Worm (Caenorhabditis elegans) whole organism, young adult: ENCODE measurements around the gene F02D10.6.

Experiments used
- B0019.2 ChIP-seq: fragments of 200-800 bp; sonication (Bioruptor generic); conservative IDR thresholded peaks from 2 replicates; pipeline ENCODE4 v1.3.6; 2022; ENCODE audit warnings: missing genetic modification reagents, missing genetic modification characterization, missing compliant biosample characterization
- D2030.7 ChIP-seq: fragments of 200-800 bp; sonication (Bioruptor generic); IDR thresholded peaks from 2 replicates; pipeline ENCODE4 v1.3.6; 2022; ENCODE audit warnings: missing genetic modification reagents, missing genetic modification characterization, missing compliant biosample characterization
- F39B2.1 ChIP-seq: fragments of 200-800 bp; sonication (Bioruptor generic); IDR thresholded peaks from 2 replicates; pipeline ENCODE4 v1.3.6; 2022; ENCODE audit warnings: missing genetic modification reagents, missing genetic modification characterization, missing compliant biosample characterization
- K12H6.12 ChIP-seq: fragments of 200-800 bp; sonication (Bioruptor generic); optimal IDR thresholded peaks from 2 replicates; lab custom pipeline; 2018; ENCODE audit warnings: mild to moderate bottlenecking, missing genetic modification characterization, missing compliant biosample characterization
- T07F8.4 ChIP-seq: sonication (generic microtip); optimal IDR thresholded peaks from 2 replicates; lab custom pipeline; 2016; ENCODE audit warnings: mild to moderate bottlenecking, missing genetic modification characterization, moderate library complexity, missing compliant biosample characterization
- Y67H2A.10 ChIP-seq: fragments of 200-800 bp; sonication (Bioruptor generic); conservative IDR thresholded peaks from 2 replicates; pipeline ENCODE4 v1.3.6; 2022; ENCODE audit warnings: missing genetic modification reagents, missing genetic modification characterization, missing compliant biosample characterization
- Y95B8A.8 ChIP-seq: fragments of 200-800 bp; sonication (Bioruptor generic); IDR thresholded peaks from 2 replicates; pipeline ENCODE4 v1.3.6; 2022; ENCODE audit warnings: missing genetic modification reagents, missing genetic modification characterization, missing compliant biosample characterization
- akir-1 ChIP-seq: fragments of 200-800 bp; sonication (Bioruptor generic); optimal IDR thresholded peaks from 2 replicates; lab custom pipeline; 2018; ENCODE audit warnings: mild to moderate bottlenecking, missing genetic modification characterization, moderate library complexity, missing compliant biosample characterization
- ama-1 ChIP-seq, 3 experiments: fragments of 150-350 bp in 1 of 3; sonication (generic microtip) in 2 of 3; optimal IDR thresholded peaks; 2 replicates each; lab custom pipeline; 2014 to 2018; ENCODE audit warnings: missing biosample characterization in 2 of 3, missing genetic modification characterization in 2 of 3, missing genetic modification reagents in 2 of 3
- atf-7 ChIP-seq: sonication (generic microtip); optimal IDR thresholded peaks from 2 replicates; lab custom pipeline; 2017; ENCODE audit warnings: mild to moderate bottlenecking, missing genetic modification characterization, missing compliant biosample characterization
- bed-2 ChIP-seq: fragments of 200-800 bp; sonication (Bioruptor generic); IDR thresholded peaks from 2 replicates; pipeline ENCODE4 v1.3.6; 2022; ENCODE audit warnings: missing genetic modification reagents, missing genetic modification characterization, missing compliant biosample characterization
- ceh-58 ChIP-seq: fragments of 200-800 bp; sonication (Bioruptor generic); IDR thresholded peaks from 2 replicates; pipeline ENCODE4 v1.3.6; 2022; ENCODE audit warnings: missing genetic modification characterization, missing compliant biosample characterization
- chd-7 ChIP-seq: sonication (generic microtip); optimal IDR thresholded peaks from 2 replicates; lab custom pipeline; 2016; ENCODE audit warnings: mild to moderate bottlenecking, missing genetic modification characterization, moderate library complexity, missing compliant biosample characterization
- dpff-1 ChIP-seq: sonication (generic microtip); optimal IDR thresholded peaks from 2 replicates; lab custom pipeline; 2017; ENCODE audit warnings: mild to moderate bottlenecking, missing genetic modification characterization, missing compliant biosample characterization
- egl-44 ChIP-seq: fragments of 200-800 bp; sonication (Bioruptor generic); IDR thresholded peaks from 2 replicates; pipeline ENCODE4 v1.3.6; 2022; ENCODE audit warnings: missing genetic modification reagents, missing genetic modification characterization, missing compliant biosample characterization
- egrh-3 ChIP-seq: fragments of 200-800 bp; sonication (Bioruptor generic); IDR thresholded peaks from 2 replicates; pipeline ENCODE4 v1.3.6; 2022; ENCODE audit warnings: missing genetic modification reagents, missing genetic modification characterization, missing compliant biosample characterization
- fkh-3 ChIP-seq: sonication (generic microtip); optimal IDR thresholded peaks from 2 replicates; lab custom pipeline; 2016; ENCODE audit warnings: mild to moderate bottlenecking, missing genetic modification characterization, missing compliant biosample characterization
- let-526 ChIP-seq: fragments of 200-800 bp; sonication (Bioruptor generic); IDR thresholded peaks from 2 replicates; pipeline ENCODE4 v1.3.6; 2022; ENCODE audit warnings: missing genetic modification reagents, missing genetic modification characterization, missing compliant biosample characterization
- let-607 ChIP-seq, 2 experiments: fragments of 200-800 bp in 1 of 2; sonication (Bioruptor generic) in 1 of 2; sonication (generic microtip) in 1 of 2; optimal IDR thresholded peaks; 2 replicates each; lab custom pipeline; 2016 to 2018; ENCODE audit warnings: mild to moderate bottlenecking in 2 of 2, missing compliant biosample characterization in 2 of 2, missing genetic modification characterization in 2 of 2, moderate library complexity in 2 of 2, missing genotype in 1 of 2
- lir-1 ChIP-seq: fragments of 200-800 bp; sonication (Bioruptor generic); conservative IDR thresholded peaks from 2 replicates; pipeline ENCODE4 v1.3.6; 2022; ENCODE audit warnings: missing genetic modification reagents, missing genetic modification characterization, missing compliant biosample characterization
- lsl-1 ChIP-seq: fragments of 200-800 bp; sonication (Bioruptor generic); optimal IDR thresholded peaks from 2 replicates; lab custom pipeline; 2018; ENCODE audit warnings: mild to moderate bottlenecking, missing genetic modification characterization, moderate library complexity, missing compliant biosample characterization
- madf-10 ChIP-seq: sonication (generic microtip); optimal IDR thresholded peaks from 2 replicates; lab custom pipeline; 2016; ENCODE audit warnings: mild to moderate bottlenecking, missing genetic modification characterization, missing compliant biosample characterization
- madf-6 ChIP-seq: fragments of 200-800 bp; sonication (Bioruptor generic); IDR thresholded peaks from 2 replicates; pipeline ENCODE4 v1.3.6; 2022; ENCODE audit warnings: missing genetic modification reagents, missing genetic modification characterization, missing compliant biosample characterization
- madf-8 ChIP-seq: fragments of 200-800 bp; sonication (Bioruptor generic); conservative IDR thresholded peaks from 2 replicates; pipeline ENCODE4 v1.3.6; 2022; ENCODE audit warnings: missing genetic modification reagents, missing genetic modification characterization, missing compliant biosample characterization
- nhr-179 ChIP-seq: sonication (generic microtip); optimal IDR thresholded peaks from 2 replicates; lab custom pipeline; 2016; ENCODE audit warnings: mild to moderate bottlenecking, missing genetic modification characterization, missing compliant biosample characterization
- nhr-80 ChIP-seq: sonication (generic microtip); optimal IDR thresholded peaks from 2 replicates; lab custom pipeline; 2016; ENCODE audit warnings: missing genetic modification characterization, missing compliant biosample characterization
- rcor-1 ChIP-seq: fragments of 200-800 bp; sonication (Bioruptor generic); IDR thresholded peaks from 2 replicates; pipeline ENCODE4 v1.3.6; 2022; ENCODE audit warnings: missing genetic modification reagents, missing genetic modification characterization, missing compliant biosample characterization
- rec-8 ChIP-seq, 2 experiments: sonication (generic microtip); optimal IDR thresholded peaks; 2 replicates each; lab custom pipeline; 2016; ENCODE audit warnings: mild to moderate bottlenecking in 2 of 2, missing genetic modification characterization in 2 of 2, missing genetic modification reagents in 2 of 2, missing genotype in 2 of 2, missing biosample characterization in 1 of 2, missing compliant biosample characterization in 1 of 2, moderate library complexity in 1 of 2
- repo-1 ChIP-seq: sonication (generic microtip); optimal IDR thresholded peaks from 2 replicates; lab custom pipeline; 2017; ENCODE audit warnings: mild to moderate bottlenecking, missing genetic modification characterization, missing compliant biosample characterization
- rpc-1 ChIP-seq, 2 experiments: fragments of 150-350 bp in 1 of 2; sonication (generic microtip) in 1 of 2; optimal IDR thresholded peaks; 2 replicates each; lab custom pipeline; 2014 to 2018; ENCODE audit warnings: missing biosample characterization in 1 of 2, missing genetic modification characterization in 1 of 2, missing genetic modification reagents in 1 of 2, missing genotype in 1 of 2
- sdz-38 ChIP-seq: sonication (generic microtip); optimal IDR thresholded peaks from 2 replicates; lab custom pipeline; 2016; ENCODE audit warnings: missing genotype, missing genetic modification characterization, missing compliant biosample characterization
- snpc-3.4 ChIP-seq: sonication (generic microtip); optimal IDR thresholded peaks from 2 replicates; lab custom pipeline; 2017; ENCODE audit warnings: missing genetic modification characterization, mild to moderate bottlenecking, missing compliant biosample characterization, antibody characterized with exemption, moderate library complexity, missing genotype, missing genetic modification reagents
- somi-1 ChIP-seq: fragments of 200-800 bp; sonication (Bioruptor generic); optimal IDR thresholded peaks from 2 replicates; lab custom pipeline; 2018; ENCODE audit warnings: mild to moderate bottlenecking, missing genetic modification characterization, missing compliant biosample characterization
- tbp1 ChIP-seq: fragments of 200-800 bp; sonication (Bioruptor generic); optimal IDR thresholded peaks from 2 replicates; lab custom pipeline; 2018; ENCODE audit warnings: mild to moderate bottlenecking, missing genetic modification characterization, missing compliant biosample characterization
- tbx-9 ChIP-seq: sonication (generic microtip); optimal IDR thresholded peaks from 2 replicates; lab custom pipeline; 2016; ENCODE audit warnings: borderline replicate concordance, missing genetic modification characterization, inconsistent platforms, missing compliant biosample characterization
- tlf-1 ChIP-seq: fragments of 200-800 bp; sonication (Bioruptor generic); optimal IDR thresholded peaks from 2 replicates; lab custom pipeline; 2018; ENCODE audit warnings: mild to moderate bottlenecking, missing genetic modification characterization, missing compliant biosample characterization
- unc-130 ChIP-seq: sonication (generic microtip); optimal IDR thresholded peaks from 2 replicates; lab custom pipeline; 2016; ENCODE audit warnings: missing genetic modification reagents, missing genetic modification characterization, missing compliant biosample characterization

The F02D10.6 gene

ce11 chrX:13419884-13420339 lies 31.6 kb downstream of the F02D10.6 start, which contains the start of gene C29F7.3 (continued):
- TF ChIP-seq rpc-1 (optimal IDR thresholded peaks at IDR 0.05; lab: Kevin White, UChicago) (no peak), rpc-1 (tag; optimal IDR thresholded peaks at IDR 0.05; lab: Kevin White, UChicago) (no peak), ceh-58 (no peak), let-607 (tag; optimal IDR thresholded peaks at IDR 0.05; lab: Kevin White, UChicago) (peak; percentile 84 to 92), chd-7 (tag; lab: Kevin White, UChicago) (no peak), akir-1 (no peak), sdz-38 (tag; lab: Kevin White, UChicago) (no peak), unc-130 (GFP tag; lab: Kevin White, UChicago) (no peak), repo-1 (tag; lab: Kevin White, UChicago) (no peak), atf-7 (tag; lab: Kevin White, UChicago) (peak; percentile 23), rec-8 (tag; optimal IDR thresholded peaks at IDR 0.05; lab: Kevin White, UChicago) (no peak), Y67H2A.10 (GFP tag; lab: Robert Waterston, UW) (no peak), Y95B8A.8 (GFP tag; lab: Robert Waterston, UW) (no peak), madf-6 (GFP tag; lab: Robert Waterston, UW) (no peak), rcor-1 (GFP tag; lab: Robert Waterston, UW) (no peak), madf-10 (tag; lab: Kevin White, UChicago) (peak; percentile 49), K12H6.12 (tag; lab: Kevin White, UChicago) (no peak), lsl-1 (GFP tag; lab: Kevin White, UChicago) (no peak), nhr-179 (tag; lab: Kevin White, UChicago) (no peak), egl-44 (GFP tag; lab: Robert Waterston, UW) (0 out of 2 replicates have a peak, but pooled peaks have one; percentile 12)
- TF ChIP-seq, all 124 proteins: peak for 15

ce11 chrX:13417479-13417878 lies 34.0 kb downstream of the F02D10.6 start:
- TF ChIP-seq K12H6.12 (tag; lab: Kevin White, UChicago) = no peak
- TF ChIP-seq egrh-3 = no peak
- no peak for TF ChIP-seq bed-2 (GFP tag; lab: Robert Waterston, UW)
- TF ChIP-seq snpc-3.4 (tag; lab: Kevin White, UChicago) = no peak
- TF ChIP-seq T07F8.4 = no peak
- TF ChIP-seq dpff-1 (tag; lab: Kevin White, UChicago) = no peak
- TF ChIP-seq madf-8 (GFP tag; lab: Robert Waterston, UW) = no peak
- TF ChIP-seq tbx-9 = no peak
- no peak for TF ChIP-seq atf-7 (tag; lab: Kevin White, UChicago)
- no peak for TF ChIP-seq lir-1 (GFP tag; lab: Robert Waterston, UW)
- no peak for TF ChIP-seq somi-1 (GFP tag; lab: Kevin White, UChicago)
- no peak for TF ChIP-seq let-607 (tag; optimal IDR thresholded peaks at IDR 0.05; lab: Kevin White, UChicago)
- no peak for TF ChIP-seq let-526 (GFP tag; lab: Robert Waterston, UW)
- TF ChIP-seq, all 124 proteins: peak for 0

DNA sequence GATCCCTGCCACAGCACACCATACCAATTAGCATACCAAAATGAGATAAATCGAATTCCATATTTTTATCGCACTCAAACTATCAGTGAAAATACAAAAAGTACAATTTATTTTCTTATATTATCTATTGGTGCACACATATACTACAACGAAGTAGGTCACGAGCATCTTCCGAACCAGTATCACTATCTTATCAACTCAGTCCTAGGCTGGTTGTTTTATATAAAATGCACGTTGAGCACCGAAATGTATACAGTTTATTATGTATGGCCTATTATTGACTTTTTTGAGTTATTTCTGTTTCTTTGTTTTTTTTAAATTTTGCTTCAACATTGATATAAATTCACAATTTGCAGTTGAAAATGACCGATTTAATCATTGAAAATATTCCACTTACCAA lies 35.8 kb downstream of the F02D10.6 start, which contains the start of gene C29F7.2:
TSS of gene C29F7.2 (plus strand) at position 357 of the 400 bp plus-strand sequence.
- no peak for TF ChIP-seq tlf-1 (GFP tag; lab: Kevin White, UChicago)
- TF ChIP-seq F39B2.1 = no peak
- TF ChIP-seq tbp1 = peak; percentile 31
- TF ChIP-seq nhr-80 (tag; lab: Kevin White, UChicago) = peak; percentile 44
- no peak for TF ChIP-seq B0019.2 (GFP tag; lab: Robert Waterston, UW)
- TF ChIP-seq fkh-3 = no peak
- TF ChIP-seq D2030.7 (GFP tag; lab: Robert Waterston, UW) = no peak
- no peak for TF ChIP-seq let-607 (tag; optimal IDR thresholded peaks at IDR 0.05; lab: Kevin White, UChicago)
- TF ChIP-seq ama-1 (optimal IDR thresholded peaks at IDR 0.05; lab: Kevin White, UChicago) = no peak
- TF ChIP-seq ama-1 (GFP tag; optimal IDR thresholded peaks at IDR 0.05; lab: Kevin White, UChicago) = no peak
